Fruit fly (Drosophila melanogaster) whole organism, embryonic: ENCODE measurements around the gene CG10638.

Experiments used
- CG10147 ChIP-seq: fragments of 200-800 bp; sonication (Bioruptor generic); optimal IDR thresholded peaks from 2 replicates; lab custom pipeline; 2019; ENCODE audit warnings: missing biosample characterization, mild to moderate bottlenecking, missing genetic modification characterization, moderate library complexity
- CG1024 ChIP-seq: fragments of 200-800 bp; sonication (Bioruptor generic); IDR thresholded peaks from 2 replicates; pipeline ENCODE4 v1.3.6; 2022; ENCODE audit warnings: missing biosample characterization, missing genetic modification characterization
- CG10431 ChIP-seq: fragments of 200-800 bp; sonication (Bioruptor generic); optimal IDR thresholded peaks from 3 replicates; lab custom pipeline; 2018; ENCODE audit warnings: missing biosample characterization, mild to moderate bottlenecking, missing genetic modification characterization
- CG10462 ChIP-seq: fragments of 200-800 bp; sonication (Bioruptor generic); optimal IDR thresholded peaks from 2 replicates; lab custom pipeline; 2016; ENCODE audit warnings: missing biosample characterization, missing genetic modification characterization
- CG10959 ChIP-seq: fragments of 200-800 bp; sonication (Bioruptor generic); IDR thresholded peaks from 2 replicates; pipeline ENCODE4 v1.3.6; 2022; ENCODE audit warnings: missing biosample characterization, missing genetic modification characterization
- CG12104 ChIP-seq: fragments of 200-800 bp; sonication (Bioruptor generic); optimal IDR thresholded peaks from 3 replicates; lab custom pipeline; 2016; ENCODE audit warnings: missing biosample characterization, missing genetic modification characterization
- CG12299 ChIP-seq: fragments of 200-800 bp; sonication (Bioruptor generic); optimal IDR thresholded peaks from 2 replicates; lab custom pipeline; 2018; ENCODE audit warnings: missing biosample characterization, mild to moderate bottlenecking, missing genetic modification characterization
- CG14441 ChIP-seq: fragments of 200-800 bp; sonication (Bioruptor generic); IDR thresholded peaks from 2 replicates; pipeline ENCODE4 v1.3.6; 2022; ENCODE audit warnings: missing biosample characterization, missing genetic modification characterization
- CG15696 ChIP-seq: fragments of 200-800 bp; sonication (Bioruptor generic); optimal IDR thresholded peaks from 2 replicates; lab custom pipeline; 2019; ENCODE audit warnings: missing biosample characterization, mild to moderate bottlenecking, missing genetic modification characterization, moderate library complexity
- CG16815 ChIP-seq: fragments of 200-800 bp; sonication (Bioruptor generic); optimal IDR thresholded peaks from 3 replicates; lab custom pipeline; 2017; ENCODE audit warnings: missing biosample characterization, mild to moderate bottlenecking, missing genetic modification characterization
- CG17328 ChIP-seq: fragments of 200-800 bp; sonication (Bioruptor generic); IDR thresholded peaks from 2 replicates; pipeline ENCODE4 v1.3.6; 2022; ENCODE audit warnings: missing biosample characterization, missing genetic modification characterization
- CG17361 ChIP-seq: fragments of 200-800 bp; sonication (Bioruptor generic); IDR thresholded peaks from 3 replicates; pipeline ENCODE4 v1.3.6; 2022; ENCODE audit warnings: missing biosample characterization, missing genetic modification characterization
- CG17912 ChIP-seq: fragments of 200-800 bp; sonication (Bioruptor generic); optimal IDR thresholded peaks from 2 replicates; lab custom pipeline; 2018; ENCODE audit warnings: missing biosample characterization, mild to moderate bottlenecking, missing genetic modification characterization
- CG18262 ChIP-seq: fragments of 200-800 bp; optimal IDR thresholded peaks from 3 replicates; lab custom pipeline; 2019; ENCODE audit warnings: missing biosample characterization, mild to moderate bottlenecking, missing genetic modification characterization, moderate library complexity
- CG2875 ChIP-seq: fragments of 200-800 bp; sonication (Bioruptor generic); optimal IDR thresholded peaks from 2 replicates; lab custom pipeline; 2017; ENCODE audit warnings: missing biosample characterization, mild to moderate bottlenecking, missing genetic modification characterization, missing genetic modification reagents
- CG31224 ChIP-seq: fragments of 200-800 bp; sonication (Bioruptor generic); IDR thresholded peaks from 2 replicates; pipeline ENCODE4 v1.3.6; 2022; ENCODE audit warnings: missing biosample characterization, missing genetic modification characterization
- CG3726 ChIP-seq: fragments of 200-800 bp; sonication (Bioruptor generic); IDR thresholded peaks from 3 replicates; pipeline ENCODE4, ENCODE4 v1.3.6; 2022; ENCODE audit warnings: missing biosample characterization, missing genetic modification characterization
- CG4707 ChIP-seq: fragments of 200-800 bp; sonication (Bioruptor generic); optimal IDR thresholded peaks from 2 replicates; lab custom pipeline; 2018; ENCODE audit warnings: missing biosample characterization, mild to moderate bottlenecking, missing genetic modification characterization, moderate library complexity
- CG4730 ChIP-seq: fragments of 200-800 bp; sonication (Bioruptor generic); IDR thresholded peaks from 2 replicates; pipeline ENCODE4 v1.3.6; 2022; ENCODE audit warnings: missing biosample characterization, missing genetic modification characterization
- CG5953 ChIP-seq: fragments of 200-800 bp; sonication (Bioruptor generic); IDR thresholded peaks from 2 replicates; pipeline ENCODE4 v1.3.6; 2022; ENCODE audit warnings: missing biosample characterization, missing genetic modification characterization
- CG7372 ChIP-seq: fragments of 200-800 bp; sonication (Bioruptor generic); IDR thresholded peaks from 2 replicates; pipeline ENCODE4 v1.3.6; 2022; ENCODE audit warnings: missing biosample characterization, missing genetic modification characterization
- CG8359 ChIP-seq: fragments of 200-800 bp; sonication (Bioruptor generic); optimal IDR thresholded peaks from 2 replicates; lab custom pipeline; 2017; ENCODE audit warnings: missing biosample characterization, mild to moderate bottlenecking, missing genetic modification characterization, borderline replicate concordance
- CG9797 ChIP-seq: fragments of 200-800 bp; sonication (Bioruptor generic); optimal IDR thresholded peaks from 3 replicates; lab custom pipeline; 2018; ENCODE audit warnings: missing biosample characterization, mild to moderate bottlenecking, missing genetic modification characterization
- CG9817 ChIP-seq: fragments of 200-800 bp; sonication (Bioruptor generic); optimal IDR thresholded peaks from 2 replicates; lab custom pipeline; 2018; ENCODE audit warnings: missing biosample characterization, mild to moderate bottlenecking, missing genetic modification characterization, moderate library complexity
- CG9876 ChIP-seq: fragments of 200-800 bp; sonication (Bioruptor generic); optimal IDR thresholded peaks from 2 replicates; lab custom pipeline; 2016; ENCODE audit warnings: missing biosample characterization, missing genetic modification characterization
- Dip3 ChIP-seq: fragments of 200-800 bp; sonication (Bioruptor generic); optimal IDR thresholded peaks from 3 replicates; lab custom pipeline; 2016; ENCODE audit warnings: missing biosample characterization, missing genetic modification characterization
- HmgD ChIP-seq: fragments of 200-800 bp; sonication (Bioruptor generic); optimal IDR thresholded peaks from 3 replicates; lab custom pipeline; 2016; ENCODE audit warnings: missing biosample characterization, missing genetic modification characterization
- Hmr ChIP-seq: fragments of 200-800 bp; sonication (Bioruptor generic); optimal IDR thresholded peaks from 3 replicates; lab custom pipeline; 2017; ENCODE audit warnings: mild to moderate bottlenecking, missing biosample characterization, missing genetic modification reagents, missing genetic modification characterization
- PHDP ChIP-seq: fragments of 200-800 bp; sonication (Bioruptor generic); optimal IDR thresholded peaks from 3 replicates; lab custom pipeline; 2018; ENCODE audit warnings: missing biosample characterization, mild to moderate bottlenecking, missing genetic modification characterization, moderate library complexity
- Scr ChIP-seq: fragments of 200-800 bp; sonication (Bioruptor generic); IDR thresholded peaks from 2 replicates; pipeline ENCODE4 v1.3.6; 2022; ENCODE audit warnings: missing biosample characterization, missing genetic modification characterization; ENCODE audit not compliant: partially characterized antibody
- Six4 ChIP-seq: fragments of 200-800 bp; sonication (Bioruptor generic); optimal IDR thresholded peaks from 2 replicates; lab custom pipeline; 2016; ENCODE audit warnings: missing biosample characterization, missing genetic modification characterization
- bcd ChIP-seq: fragments of 200-800 bp; sonication (Bioruptor generic); optimal IDR thresholded peaks from 2 replicates; lab custom pipeline; 2017; ENCODE audit warnings: missing biosample characterization, mild to moderate bottlenecking, missing genetic modification characterization
- btn ChIP-seq: fragments of 200-800 bp; sonication (Bioruptor generic); optimal IDR thresholded peaks from 2 replicates; lab custom pipeline; 2016; ENCODE audit warnings: missing biosample characterization, missing genetic modification characterization
- cwo ChIP-seq: fragments of 200-800 bp; sonication (Bioruptor generic); optimal IDR thresholded peaks from 3 replicates; lab custom pipeline; 2017; ENCODE audit warnings: missing biosample characterization, missing genetic modification characterization, mild to moderate bottlenecking, moderate library complexity, missing genetic modification reagents
- dan ChIP-seq: fragments of 200-800 bp; sonication (Bioruptor generic); IDR thresholded peaks from 2 replicates; pipeline ENCODE4 v1.3.6; 2022; ENCODE audit warnings: missing biosample characterization, missing genetic modification characterization
- dimm ChIP-seq: fragments of 200-800 bp; sonication (Bioruptor generic); IDR thresholded peaks from 2 replicates; pipeline ENCODE4 v1.3.6; 2022; ENCODE audit warnings: missing biosample characterization, missing genetic modification characterization
- fd102C ChIP-seq: fragments of 200-800 bp; sonication (Bioruptor generic); optimal IDR thresholded peaks from 2 replicates; lab custom pipeline; 2018; ENCODE audit warnings: missing biosample characterization, mild to moderate bottlenecking, missing genetic modification characterization, moderate library complexity
- gce ChIP-seq: fragments of 200-800 bp; sonication (Bioruptor generic); IDR thresholded peaks from 3 replicates; pipeline ENCODE4 v1.3.6; 2022; ENCODE audit warnings: missing biosample characterization, missing genetic modification characterization
- gsb ChIP-seq: fragments of 200-800 bp; sonication (Bioruptor generic); IDR thresholded peaks from 2 replicates; pipeline ENCODE4 v1.3.6; 2022; ENCODE audit warnings: missing biosample characterization, missing genetic modification characterization
- gsb-n ChIP-seq: fragments of 200-800 bp; sonication (Bioruptor generic); optimal IDR thresholded peaks from 3 replicates; lab custom pipeline; 2018; ENCODE audit warnings: missing biosample characterization, mild to moderate bottlenecking, missing genetic modification characterization
- jigr1 ChIP-seq: fragments of 200-800 bp; sonication (Bioruptor generic); IDR thresholded peaks from 3 replicates; pipeline ENCODE4 v1.3.6; 2022; ENCODE audit warnings: missing biosample characterization, missing genetic modification characterization
- knrl ChIP-seq: fragments of 200-800 bp; sonication (Bioruptor generic); IDR thresholded peaks from 3 replicates; pipeline ENCODE4 v1.3.6; 2022; ENCODE audit warnings: missing biosample characterization, missing genetic modification characterization; ENCODE audit not compliant: partially characterized antibody
- lbe ChIP-seq: fragments of 200-800 bp; sonication (Bioruptor generic); optimal IDR thresholded peaks from 2 replicates; lab custom pipeline; 2016; ENCODE audit warnings: missing biosample characterization, mild to moderate bottlenecking, missing genetic modification characterization
- onecut ChIP-seq: fragments of 200-800 bp; sonication (Bioruptor generic); IDR thresholded peaks from 2 replicates; pipeline ENCODE4 v1.3.6; 2022; ENCODE audit warnings: missing biosample characterization, missing genetic modification characterization
- prd ChIP-seq, 3 experiments: fragments of >200 bp in 2 of 3; fragments of 200-800 bp in 1 of 3; sonication (Bioruptor generic) in 1 of 3; optimal IDR thresholded peaks in 2 of 3; IDR thresholded peaks in 1 of 3; 2 replicates in 2 of 3; 3 replicates in 1 of 3; pipeline versions ENCODE4 v1.3.6 to Lab custom; 2017 to 2022; ENCODE audit warnings: missing biosample characterization in 1 of 3, missing genetic modification characterization in 1 of 3
- pum ChIP-seq: fragments of 200-800 bp; sonication (Bioruptor generic); optimal IDR thresholded peaks from 2 replicates; lab custom pipeline; 2016; ENCODE audit warnings: missing biosample characterization, missing genetic modification characterization
- run ChIP-seq: fragments of 200-800 bp; sonication (Bioruptor generic); optimal IDR thresholded peaks from 3 replicates; lab custom pipeline; 2018; ENCODE audit warnings: missing biosample characterization, mild to moderate bottlenecking, missing genetic modification characterization
- salm ChIP-seq: fragments of 200-800 bp; sonication (Bioruptor generic); optimal IDR thresholded peaks from 2 replicates; lab custom pipeline; 2018; ENCODE audit warnings: missing biosample characterization, mild to moderate bottlenecking, missing genetic modification characterization
- sug ChIP-seq: fragments of 200-800 bp; optimal IDR thresholded peaks from 2 replicates; lab custom pipeline; 2019; ENCODE audit warnings: missing biosample characterization, mild to moderate bottlenecking, missing genetic modification characterization, moderate library complexity
- tio ChIP-seq: fragments of 200-800 bp; sonication (Bioruptor generic); optimal IDR thresholded peaks from 2 replicates; lab custom pipeline; 2017; ENCODE audit warnings: missing biosample characterization, missing genetic modification characterization, inconsistent platforms
- zf30C ChIP-seq: fragments of 200-800 bp; sonication (Bioruptor generic); optimal IDR thresholded peaks from 3 replicates; lab custom pipeline; 2018; ENCODE audit warnings: missing biosample characterization, mild to moderate bottlenecking, missing genetic modification characterization

The CG10638 gene

DNA sequence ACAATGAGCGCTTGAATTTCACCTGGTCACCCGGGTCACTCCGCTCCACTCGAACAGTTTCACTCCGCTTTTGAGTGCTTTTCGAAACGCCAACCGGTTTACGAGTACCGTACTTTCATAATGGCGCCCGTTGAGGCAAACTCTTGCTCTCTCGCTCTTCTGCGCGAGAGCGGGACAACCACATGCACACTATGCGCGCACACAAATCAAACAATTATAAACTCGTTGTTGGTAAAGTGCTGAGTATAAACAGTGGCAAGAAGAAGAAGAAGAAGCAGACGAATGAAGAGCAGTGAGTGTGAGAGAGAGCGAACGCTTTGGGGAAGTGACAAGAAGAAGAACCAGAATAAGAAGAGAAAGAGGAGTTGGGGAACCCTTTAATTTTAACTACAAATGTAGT is 33.1 kb downstream of the CG10638 start, which contains the start of gene eyg (continued):
- peak; percentile 83 for TF ChIP-seq HmgD
- no peak for TF ChIP-seq CG14441 (GFP tag; lab: Robert Waterston, UW)
- TF ChIP-seq CG9876 (GFP tag; lab: Kevin White, UChicago): peak; percentile 9
- TF ChIP-seq prd (optimal IDR thresholded peaks at IDR 0.05; lab: Kevin White, UChicago): no peak
- no peak; the same call in 2 of the 3 replicates for TF ChIP-seq prd (GFP tag; IDR thresholded peaks at IDR 0.05; lab: Robert Waterston, UW)
- no peak for TF ChIP-seq CG2875 (GFP tag; lab: Kevin White, UChicago)
- TF ChIP-seq CG4707 (GFP tag; lab: Kevin White, UChicago): peak; percentile 5
- TF ChIP-seq CG16815 (GFP tag; lab: Kevin White, UChicago): no peak
- TF ChIP-seq knrl: peak; percentile 49; the same call in 1 of the 3 replicates
- peak; percentile 13; the same call in 1 of the 2 replicates for TF ChIP-seq onecut (GFP tag; lab: Robert Waterston, UW)
- TF ChIP-seq dimm (GFP tag; lab: Robert Waterston, UW): no peak
- TF ChIP-seq cwo (GFP tag; lab: Kevin White, UChicago): no peak
- TF ChIP-seq CG15696 (tag; lab: Kevin White, UChicago): peak; percentile 46
- TF ChIP-seq CG31224 (GFP tag; lab: Robert Waterston, UW): no peak
- TF ChIP-seq CG12299 (tag; lab: Kevin White, UChicago): no peak
- 0 out of 2 replicates have a peak, but pooled peaks have one; percentile 21 for TF ChIP-seq CG5953
- no peak for TF ChIP-seq CG4730 (GFP tag; lab: Robert Waterston, UW)
- TF ChIP-seq tio (GFP tag; lab: Kevin White, UChicago): no peak
- peak; percentile 17 for TF ChIP-seq Six4 (GFP tag; lab: Kevin White, UChicago)
- TF ChIP-seq sug (tag; lab: Kevin White, UChicago): peak; percentile 49
- TF ChIP-seq salm (tag; lab: Kevin White, UChicago): no peak
- TF ChIP-seq fd102C (GFP tag; lab: Kevin White, UChicago): peak; percentile 48
- TF ChIP-seq CG10959 (GFP tag; lab: Robert Waterston, UW): no peak
- TF ChIP-seq CG17361: no peak
- TF ChIP-seq Dip3 (GFP tag; lab: Kevin White, UChicago): no peak
- peak; percentile 14 for TF ChIP-seq CG18262 (tag; lab: Kevin White, UChicago)
- no peak for TF ChIP-seq CG9797 (GFP tag; lab: Kevin White, UChicago)
- TF ChIP-seq bcd: peak; percentile 56
- no peak for TF ChIP-seq dan (GFP tag; lab: Robert Waterston, UW)
- TF ChIP-seq run (tag; lab: Kevin White, UChicago): no peak
- TF ChIP-seq CG17912 (GFP tag; lab: Kevin White, UChicago): peak; percentile 77
- no peak for TF ChIP-seq CG10147
- TF ChIP-seq CG8359 (GFP tag; lab: Kevin White, UChicago): no peak
- TF ChIP-seq gsb: no peak
- peak; percentile 55 for TF ChIP-seq gsb-n
- TF ChIP-seq CG3726 (GFP tag; lab: Robert Waterston, UW): no peak
- peak; percentile 60 for TF ChIP-seq Scr (GFP tag; lab: Robert Waterston, UW)
- no peak for TF ChIP-seq CG10462 (GFP tag; lab: Kevin White, UChicago)
- no peak for TF ChIP-seq CG12104 (GFP tag; lab: Kevin White, UChicago)
- TF ChIP-seq pum (GFP tag; lab: Kevin White, UChicago): no peak
- TF ChIP-seq lbe (GFP tag; lab: Kevin White, UChicago): no peak
- TF ChIP-seq zf30C: peak; percentile 40
- no peak for TF ChIP-seq Hmr (GFP tag; lab: Kevin White, UChicago)
- no peak for TF ChIP-seq jigr1
- no peak for TF ChIP-seq btn (GFP tag; lab: Kevin White, UChicago)
- no peak for TF ChIP-seq CG7372 (GFP tag; lab: Robert Waterston, UW)
- TF ChIP-seq gce (GFP tag; lab: Robert Waterston, UW): peak; percentile 46; the same call in 1 of the 3 replicates
- peak; percentile 41 for TF ChIP-seq PHDP (tag; lab: Kevin White, UChicago)
- 0 out of 2 replicates have a peak, but pooled peaks have one; percentile 12 for TF ChIP-seq CG1024 (GFP tag; lab: Robert Waterston, UW)
- TF ChIP-seq CG10431 (GFP tag; lab: Kevin White, UChicago): no peak
- TF ChIP-seq CG9817 (tag; lab: Kevin White, UChicago): no peak
- TF ChIP-seq CG17328 (GFP tag; lab: Robert Waterston, UW): no peak
